Worm (Caenorhabditis elegans) whole organism, L4 larva: Measurements from ENCODE around the gene ppm-1.H.

Experiments used
- ama-1 ChIP-seq: fragments of 150-350 bp; optimal IDR thresholded peaks from 2 replicates; lab custom pipeline; 2014; ENCODE audit warnings: inconsistent platforms, mixed read lengths
- ceh-32 ChIP-seq: sonication (generic microtip); optimal IDR thresholded peaks from 2 replicates; lab custom pipeline; 2016; ENCODE audit warnings: mild to moderate bottlenecking, missing genetic modification characterization, missing compliant biosample characterization; ENCODE audit not compliant: poor library complexity
- fos-1 ChIP-seq: fragments of 150-350 bp; optimal IDR thresholded peaks from 2 replicates; lab custom pipeline; 2014; ENCODE audit warnings: missing biosample characterization, missing genetic modification characterization
- lin-39 ChIP-seq: fragments of 150-350 bp; optimal IDR thresholded peaks from 2 replicates; lab custom pipeline; 2014; ENCODE audit warnings: missing biosample characterization, missing genetic modification reagents, missing genetic modification characterization
- mdl-1 ChIP-seq, 2 experiments: fragments of 150-350 bp in 1 of 2; sonication (generic microtip) in 1 of 2; optimal IDR thresholded peaks; 2 replicates each; lab custom pipeline; 2014 to 2017; ENCODE audit warnings: missing biosample characterization in 2 of 2, missing genetic modification characterization in 2 of 2
- mep-1 ChIP-seq: fragments of 150-350 bp; sonication (generic microtip); optimal IDR thresholded peaks from 3 replicates; lab custom pipeline; 2014; ENCODE audit warnings: missing biosample characterization, missing genetic modification characterization
- pha-4 ChIP-seq, 2 experiments: fragments of 150-350 bp in 1 of 2; fragments of 200-800 bp in 1 of 2; sonication (Bioruptor generic) in 1 of 2; IDR thresholded peaks in 1 of 2; optimal IDR thresholded peaks in 1 of 2; 2 replicates each; pipeline versions ENCODE4 v1.3.6 to Lab custom; 2014 to 2022; ENCODE audit warnings: missing genetic modification characterization in 2 of 2, missing genetic modification reagents in 2 of 2, missing biosample characterization in 1 of 2, missing compliant biosample characterization in 1 of 2
- snpc-4 ChIP-seq: fragments of 150-350 bp; optimal IDR thresholded peaks from 2 replicates; lab custom pipeline; 2014; ENCODE audit warnings: missing biosample characterization, missing genetic modification characterization
- unc-62 ChIP-seq, 3 experiments: fragments of 150-350 bp in 1 of 3; sonication (generic microtip); optimal IDR thresholded peaks in 2 of 3; peaks in 1 of 3; 1 replicate in 1 of 3; 2 replicates in 2 of 3; lab custom pipeline; 2014 to 2017; ENCODE audit warnings: missing biosample characterization in 3 of 3, missing genetic modification characterization in 3 of 3, missing genetic modification reagents in 3 of 3, missing genotype in 1 of 3

DNA sequence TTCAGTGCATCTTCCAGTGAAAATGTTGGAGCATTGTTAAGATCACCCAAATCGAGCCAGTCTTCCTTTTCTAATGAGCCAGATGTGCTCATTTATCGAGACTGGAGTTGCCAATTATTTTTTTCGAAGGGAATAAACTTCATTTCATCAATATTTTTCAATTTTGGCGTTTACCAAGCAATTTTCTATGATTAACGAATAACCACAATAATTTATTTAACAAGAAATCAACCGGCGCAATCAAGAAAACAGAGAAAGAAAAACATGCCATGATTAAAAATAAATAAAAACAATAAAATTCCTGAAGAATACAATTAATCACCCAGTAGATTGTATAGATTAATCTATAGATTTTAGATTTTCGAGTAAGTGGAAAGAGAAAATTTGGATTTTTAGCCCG is 7.8 kb upstream of the ppm-1.H start, which contains the start of gene vps-8:
- TF ChIP-seq ama-1 (lab: Kevin White, UChicago) = no peak
- TF ChIP-seq unc-62 (GFP tag; optimal IDR thresholded peaks at IDR 0.05 in 1 of 2; lab: Kevin White, UChicago) = no peak
- TF ChIP-seq unc-62 (tag; optimal IDR thresholded peaks at IDR 0.05; lab: Kevin White, UChicago) = no peak
- TF ChIP-seq ceh-32 (tag; lab: Kevin White, UChicago) = no peak
- TF ChIP-seq mdl-1 (tag; optimal IDR thresholded peaks at IDR 0.05; lab: Kevin White, UChicago) = no peak
- TF ChIP-seq snpc-4 (tag; lab: Kevin White, UChicago) = no peak
- no peak for TF ChIP-seq lin-39 (tag; lab: Kevin White, UChicago)
- TF ChIP-seq pha-4 (GFP tag; IDR thresholded peaks at IDR 0.05; lab: Robert Waterston, UW) = no peak
- TF ChIP-seq pha-4 (tag; optimal IDR thresholded peaks at IDR 0.05; lab: Kevin White, UChicago) = no peak
- TF ChIP-seq mep-1 (tag; lab: Kevin White, UChicago) = no peak
- no peak for TF ChIP-seq fos-1 (tag; lab: Kevin White, UChicago)
